Fruit fly (Drosophila melanogaster) whole organism, pupa: ENCODE measurements around the gene Trf5.

Experiments
- CG10348 ChIP-seq: fragments of 200-800 bp; sonication (Bioruptor generic); IDR thresholded peaks from 2 replicates; pipeline ENCODE4 v1.3.6; 2022; ENCODE audit warnings: missing biosample characterization, missing genetic modification characterization
- CG15710 ChIP-seq: fragments of 200-800 bp; sonication (Bioruptor generic); optimal IDR thresholded peaks from 2 replicates; lab custom pipeline; 2018; ENCODE audit warnings: missing biosample characterization, mild to moderate bottlenecking, missing genetic modification characterization, moderate library complexity
- CG32121 ChIP-seq: fragments of 200-800 bp; sonication (Bioruptor generic); IDR thresholded peaks from 2 replicates; pipeline ENCODE4 v1.3.6; 2022; ENCODE audit warnings: missing biosample characterization, missing genetic modification characterization
- CG4496 ChIP-seq: fragments of 200-800 bp; sonication (Bioruptor generic); IDR thresholded peaks from 3 replicates; pipeline ENCODE4 v1.3.6; 2022; ENCODE audit warnings: missing biosample characterization, missing genetic modification characterization
- CG8159 ChIP-seq: fragments of 200-800 bp; sonication (Bioruptor generic); optimal IDR thresholded peaks from 3 replicates; lab custom pipeline; 2018; ENCODE audit warnings: missing biosample characterization, mild to moderate bottlenecking, missing genetic modification characterization, moderate library complexity
- CG9948 ChIP-seq: fragments of 200-800 bp; sonication (Bioruptor generic); optimal IDR thresholded peaks from 2 replicates; lab custom pipeline; 2018; ENCODE audit warnings: missing biosample characterization, mild to moderate bottlenecking, missing genetic modification characterization, moderate library complexity
- D1 ChIP-seq: fragments of 200-800 bp; sonication (Bioruptor generic); optimal IDR thresholded peaks from 2 replicates; lab custom pipeline; 2018; ENCODE audit warnings: missing biosample characterization, mild to moderate bottlenecking, missing genetic modification characterization, moderate library complexity
- Pif1A ChIP-seq: fragments of 200-800 bp; sonication (Bioruptor generic); optimal IDR thresholded peaks from 3 replicates; lab custom pipeline; 2016; ENCODE audit warnings: missing biosample characterization, missing genetic modification characterization
- Snoo ChIP-seq: fragments of 200-800 bp; sonication (Bioruptor generic); optimal IDR thresholded peaks from 3 replicates; lab custom pipeline; 2017; ENCODE audit warnings: missing biosample characterization, mild to moderate bottlenecking, missing genetic modification characterization, inconsistent platforms
- gl ChIP-seq: fragments of 200-800 bp; sonication (Bioruptor generic); optimal IDR thresholded peaks from 2 replicates; lab custom pipeline; 2018; ENCODE audit warnings: missing biosample characterization, mild to moderate bottlenecking, missing genetic modification characterization

- no peak for TF ChIP-seq CG15710
- no peak for TF ChIP-seq CG9948 (tag; lab: Kevin White, UChicago)
- TF ChIP-seq Snoo (tag; lab: Kevin White, UChicago): no peak
- TF ChIP-seq CG4496 (GFP tag; lab: Robert Waterston, UW): no peak
- no peak for TF ChIP-seq gl (tag; lab: Kevin White, UChicago)
- no peak for TF ChIP-seq CG8159 (tag; lab: Kevin White, UChicago)
- no peak for TF ChIP-seq CG10348 (GFP tag; lab: Robert Waterston, UW)
- no peak for TF ChIP-seq D1
- no peak for TF ChIP-seq CG32121
- TF ChIP-seq Pif1A: no peak
Measured at dm6 chr2L:2725374-2725773, 29.1 kb upstream of the Trf5 start, which contains the start of gene CG31689.
